Fruit fly (Drosophila melanogaster): ENCODE measurements around the gene CG11696.

Gene CG11696

DNA sequence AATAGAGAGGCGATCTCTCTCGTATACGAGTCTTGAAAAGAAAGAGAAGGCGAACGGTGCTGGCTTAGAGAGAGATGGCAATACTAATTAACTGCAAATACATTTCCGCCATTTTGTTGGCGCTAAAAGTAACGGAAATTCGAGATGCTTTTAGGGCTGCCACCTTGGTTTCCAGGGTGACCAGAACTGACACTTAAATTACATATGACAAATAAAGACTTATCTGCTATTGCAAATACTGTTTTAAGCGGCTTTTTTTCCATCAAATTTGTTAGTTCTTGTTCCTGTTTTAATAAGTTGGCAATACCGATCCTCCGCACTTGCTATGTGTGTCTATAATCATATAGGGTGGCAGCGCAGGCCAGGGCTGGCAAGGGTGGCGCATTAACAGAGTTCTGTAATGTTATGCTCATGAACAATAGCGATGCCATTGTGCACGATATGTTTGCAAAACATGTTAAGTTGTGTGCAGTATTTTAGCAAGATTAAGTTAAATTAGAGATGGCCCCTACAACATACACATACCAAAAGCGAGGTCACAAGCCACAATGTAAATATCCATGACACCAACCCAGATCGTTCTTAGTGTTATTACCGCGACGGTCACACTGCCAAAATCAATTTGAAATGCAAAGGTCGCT, 6.8 kb downstream of the CG11696 start, which contains the start of gene nod (continued):
- TF ChIP-seq YL-1 (GFP tag; optimal IDR thresholded peaks at IDR 0.05) = peak; percentile 1
- TF ChIP-seq tgo (GFP tag; IDR thresholded peaks at IDR 0.05) = peak; percentile 52; the same call in 1 of the 3 replicates
- no peak for TF ChIP-seq br (optimal IDR thresholded peaks at IDR 0.05)
- peak in 1 of 2 experiments; percentile 57 for TF ChIP-seq bsh (GFP tag; optimal IDR thresholded peaks at IDR 0.05)
- peak; percentile 49 for TF ChIP-seq ttk (GFP tag; IDR thresholded peaks at IDR 0.05)
- peak; percentile 97 for TF ChIP-seq Myb (GFP tag; optimal IDR thresholded peaks at IDR 0.05)
- peak; percentile 57 for TF ChIP-seq Chrac-16 (GFP tag; optimal IDR thresholded peaks at IDR 0.05)
- 0 out of 3 replicates have a peak, but pooled peaks have one; percentile 31 for TF ChIP-seq Mrtf (GFP tag; IDR thresholded peaks at IDR 0.05)
- peak; percentile 58 for TF ChIP-seq maf-S (GFP tag; optimal IDR thresholded peaks at IDR 0.05)
- no peak for TF ChIP-seq corto (GFP tag; optimal IDR thresholded peaks at IDR 0.05)
- TF ChIP-seq z (GFP tag; IDR thresholded peaks at IDR 0.05) = peak; percentile 45; the same call in 1 of the 3 replicates
- peak; percentile 65 for TF ChIP-seq CG2712 (tag; optimal IDR thresholded peaks at IDR 0.05)
- peak; percentile 78 for TF ChIP-seq ems (GFP tag; optimal IDR thresholded peaks at IDR 0.05)
- TF ChIP-seq Hr78 (GFP tag; optimal IDR thresholded peaks at IDR 0.05) = no peak
- no peak for TF ChIP-seq tap (tag; optimal IDR thresholded peaks at IDR 0.05)
- no peak for TF ChIP-seq abd-A (tag; optimal IDR thresholded peaks at IDR 0.05)
- TF ChIP-seq CG7987 (GFP tag; optimal IDR thresholded peaks at IDR 0.05) = peak; percentile 11
- peak; percentile 43; the same call in 1 of the 2 replicates for TF ChIP-seq NFAT (GFP tag; IDR thresholded peaks at IDR 0.05)
- TF ChIP-seq CG7745 (tag; optimal IDR thresholded peaks at IDR 0.05) = no peak
- TF ChIP-seq CG13424 (tag; optimal IDR thresholded peaks at IDR 0.05) = peak; percentile 44
- TF ChIP-seq CG17568 (GFP tag; optimal IDR thresholded peaks at IDR 0.05) = no peak
- TF ChIP-seq Mad (GFP tag; optimal IDR thresholded peaks at IDR 0.05) = peak; percentile 44
- TF ChIP-seq Antp (GFP tag; optimal IDR thresholded peaks at IDR 0.05) = peak; percentile 75
- peak; percentile 61 for TF ChIP-seq az2 (GFP tag; optimal IDR thresholded peaks at IDR 0.05)
- no peak for TF ChIP-seq MTF-1 (GFP tag; optimal IDR thresholded peaks at IDR 0.05; ENCODE audit: borderline replicate concordance)
- peak; percentile 66 for TF ChIP-seq sisA (GFP tag; IDR thresholded peaks at IDR 0.05)
- TF ChIP-seq CG3281 (GFP tag; optimal IDR thresholded peaks at IDR 0.05) = peak; percentile 51
- peak; percentile 55 for TF ChIP-seq CG18262 (tag; optimal IDR thresholded peaks at IDR 0.05)
- TF ChIP-seq sim (GFP tag; IDR thresholded peaks at IDR 0.05) = peak; percentile 32; the same call in 1 of the 2 replicates
- TF ChIP-seq BEAF-32 (GFP tag; optimal IDR thresholded peaks at IDR 0.05) = peak; percentile 81
- TF ChIP-seq CG8388 (GFP tag; optimal IDR thresholded peaks at IDR 0.05) = no peak
- TF ChIP-seq CG4282 (GFP tag; optimal IDR thresholded peaks at IDR 0.05) = no peak
- TF ChIP-seq Doc3 (GFP tag; IDR thresholded peaks at IDR 0.05; ENCODE audit: partially characterized antibody) = peak; percentile 58; the same call in 2 of the 3 replicates
- TF ChIP-seq oc (tag; optimal IDR thresholded peaks at IDR 0.05) = peak; percentile 8
- TF ChIP-seq sr (GFP tag; IDR thresholded peaks at IDR 0.05) = no peak
- peak; percentile 58 for TF ChIP-seq Sox102F (GFP tag; optimal IDR thresholded peaks at IDR 0.05)
- peak; percentile 69 for TF ChIP-seq CG17359 (tag; optimal IDR thresholded peaks at IDR 0.05)
- peak; percentile 46 for TF ChIP-seq CG10209 (GFP tag; optimal IDR thresholded peaks at IDR 0.05)
- TF ChIP-seq tna (GFP tag; IDR thresholded peaks at IDR 0.05; ENCODE audit: partially characterized antibody) = peak; percentile 38; the same call in 1 of the 2 replicates
- TF ChIP-seq Atf3 (GFP tag; optimal IDR thresholded peaks at IDR 0.05) = peak; percentile 34
- no peak for TF ChIP-seq Hr39 (optimal IDR thresholded peaks at IDR 0.05)
- TF ChIP-seq Nf-YC (tag; optimal IDR thresholded peaks at IDR 0.05) = peak; percentile 48
- no peak for TF ChIP-seq twi (tag; optimal IDR thresholded peaks at IDR 0.05)
- TF ChIP-seq tx (GFP tag; optimal IDR thresholded peaks at IDR 0.05) = peak; percentile 35
- TF ChIP-seq lbe (GFP tag; optimal IDR thresholded peaks at IDR 0.05) = no peak
- TF ChIP-seq D (optimal IDR thresholded peaks at IDR 0.05) = peak; percentile 71
- peak; percentile 10 for TF ChIP-seq D (GFP tag; optimal IDR thresholded peaks at IDR 0.05)
- TF ChIP-seq Hand (GFP tag; optimal IDR thresholded peaks at IDR 0.05) = no peak
- peak; percentile 33 for TF ChIP-seq Bteb2 (GFP tag; optimal IDR thresholded peaks at IDR 0.05)

All from whole organism, embryonic.